Worm (Caenorhabditis elegans) whole organism, L4 larva: ENCODE data around the gene C10C6.13.

Experiments used
- F49E8.2 ChIP-seq: sonication (generic microtip); optimal IDR thresholded peaks from 2 replicates; lab custom pipeline; 2016; ENCODE audit warnings: missing compliant biosample characterization, mild to moderate bottlenecking, missing genetic modification characterization, borderline replicate concordance
- aly-2 ChIP-seq: sonication (generic microtip); optimal IDR thresholded peaks from 2 replicates; lab custom pipeline; 2018; ENCODE audit warnings: missing biosample characterization, missing genetic modification characterization
- attf-4 ChIP-seq: sonication (generic microtip); optimal IDR thresholded peaks from 3 replicates; lab custom pipeline; 2017; ENCODE audit warnings: missing biosample characterization, missing genetic modification characterization
- ceh-28 ChIP-seq: fragments of 150-350 bp; optimal IDR thresholded peaks from 2 replicates; lab custom pipeline; 2014; ENCODE audit warnings: missing biosample characterization, missing genetic modification reagents, missing genetic modification characterization
- ceh-44 ChIP-seq: fragments of 200-800 bp; sonication (Bioruptor generic); IDR thresholded peaks from 2 replicates; pipeline ENCODE4 v1.3.6; 2022; ENCODE audit warnings: missing genetic modification reagents, missing genetic modification characterization, missing compliant biosample characterization
- ces-1 ChIP-seq: fragments of 150-350 bp; sonication (generic microtip); optimal IDR thresholded peaks from 4 replicates; lab custom pipeline; 2014; ENCODE audit warnings: missing biosample characterization, missing genetic modification reagents, missing genetic modification characterization
- daf-19 ChIP-seq: fragments of 200-800 bp; sonication (Bioruptor generic); conservative IDR thresholded peaks from 2 replicates; pipeline ENCODE4 v1.3.6; 2022; ENCODE audit warnings: missing genetic modification characterization, missing compliant biosample characterization
- duxl-1 ChIP-seq: sonication (generic microtip); optimal IDR thresholded peaks from 2 replicates; lab custom pipeline; 2016; ENCODE audit warnings: mild to moderate bottlenecking, missing genetic modification characterization, moderate library complexity, missing compliant biosample characterization; ENCODE audit not compliant: poor library complexity
- egl-27 ChIP-seq: sonication (generic microtip); optimal IDR thresholded peaks from 3 replicates; lab custom pipeline; 2017; ENCODE audit warnings: missing biosample characterization, missing genetic modification reagents, missing genetic modification characterization
- egl-43 ChIP-seq: fragments of 200-800 bp; sonication (Bioruptor generic); IDR thresholded peaks from 2 replicates; pipeline ENCODE4 v1.3.6; 2022; ENCODE audit warnings: missing genetic modification reagents, missing genetic modification characterization, missing compliant biosample characterization
- lin-1 ChIP-seq: fragments of 200-800 bp; sonication (Bioruptor generic); IDR thresholded peaks from 2 replicates; pipeline ENCODE4 v1.3.6; 2022; ENCODE audit warnings: missing genetic modification reagents, missing genetic modification characterization, missing compliant biosample characterization
- lsy-2 ChIP-seq, 2 experiments: fragments of 150-350 bp in 1 of 2; sonication (generic microtip) in 1 of 2; optimal IDR thresholded peaks; 2 replicates each; lab custom pipeline; 2014 to 2017; ENCODE audit warnings: missing biosample characterization in 2 of 2, missing genetic modification characterization in 2 of 2
- mep-1 ChIP-seq: fragments of 150-350 bp; sonication (generic microtip); optimal IDR thresholded peaks from 3 replicates; lab custom pipeline; 2014; ENCODE audit warnings: missing biosample characterization, missing genetic modification characterization
- mes-2 ChIP-seq: sonication (generic microtip); optimal IDR thresholded peaks from 2 replicates; lab custom pipeline; 2016; ENCODE audit warnings: missing genotype, mild to moderate bottlenecking, missing genetic modification characterization, missing compliant biosample characterization; ENCODE audit not compliant: poor library complexity, severe bottlenecking
- nhr-237 ChIP-seq: sonication (generic microtip); optimal IDR thresholded peaks from 2 replicates; lab custom pipeline; 2017; ENCODE audit warnings: missing biosample characterization, missing genetic modification characterization
- nhr-41 ChIP-seq: fragments of 200-800 bp; sonication (Bioruptor generic); IDR thresholded peaks from 2 replicates; pipeline ENCODE4 v1.3.6; 2022; ENCODE audit warnings: missing genetic modification reagents, missing genetic modification characterization, missing compliant biosample characterization

Gene C10C6.13

DNA sequence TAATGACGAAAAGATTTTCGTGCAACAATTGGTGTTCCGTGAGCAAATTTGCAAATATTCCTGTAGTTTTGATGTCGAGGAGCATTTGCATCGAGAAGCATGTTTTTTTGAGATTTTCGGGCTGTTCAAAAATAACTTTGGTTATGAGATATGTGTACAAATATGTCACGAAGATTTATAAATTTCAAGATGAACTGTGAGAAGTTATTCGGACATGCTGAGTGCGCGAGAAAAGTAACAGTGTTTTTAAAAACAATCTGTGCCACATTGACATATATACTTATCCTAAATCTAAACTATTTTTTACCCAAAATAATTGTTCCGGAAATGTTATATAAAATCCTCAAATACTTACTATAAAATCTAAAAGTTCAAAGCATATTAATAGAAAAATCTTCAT lies 47.9 kb downstream of the C10C6.13 start, which contains the start of gene F22B3.7:
Gene F22B3.7 (minus strand): TSS at position 101 of the 400 bp plus-strand sequence.
- no peak for TF ChIP-seq nhr-41
- TF ChIP-seq ceh-44 (GFP tag; lab: Robert Waterston, UW) = no peak
- no peak for TF ChIP-seq daf-19
- no peak for TF ChIP-seq attf-4
- no peak for TF ChIP-seq lin-1 (GFP tag; lab: Robert Waterston, UW)
- no peak for TF ChIP-seq ces-1 (GFP tag; lab: Kevin White, UChicago)
- TF ChIP-seq egl-27 (tag; lab: Kevin White, UChicago) = no peak
- no peak for TF ChIP-seq mep-1 (tag; lab: Kevin White, UChicago)
- TF ChIP-seq F49E8.2 (tag; lab: Kevin White, UChicago) = no peak
- TF ChIP-seq aly-2 (tag; lab: Kevin White, UChicago) = no peak
- no peak for TF ChIP-seq egl-43 (GFP tag; lab: Robert Waterston, UW)
- no peak for TF ChIP-seq ceh-28 (tag; lab: Kevin White, UChicago)
- no peak for TF ChIP-seq lsy-2 (tag; optimal IDR thresholded peaks at IDR 0.05; lab: Kevin White, UChicago)
- TF ChIP-seq duxl-1 (tag; lab: Kevin White, UChicago) = no peak
- no peak for TF ChIP-seq mes-2 (tag; lab: Kevin White, UChicago)
- no peak for TF ChIP-seq nhr-237 (tag; lab: Kevin White, UChicago)
